Worm (Caenorhabditis elegans): ENCODE results near the gene ent-3.

The ent-3 gene

ce11 chrV:14248654-14249053 lies 12.8 kb upstream of the ent-3 start, which contains the start of gene K02E11.6:
Gene K02E11.6, plus strand, starts transcription at chrV:14248802.
- no peak for TF ChIP-seq blmp-1 (tag; optimal IDR thresholded peaks at IDR 0.05)
- no peak for TF ChIP-seq hlh-1 (tag; optimal IDR thresholded peaks at IDR 0.05)
- TF ChIP-seq unc-39 (tag; optimal IDR thresholded peaks at IDR 0.05) = no peak
- TF ChIP-seq tbx-8 (GFP tag; optimal IDR thresholded peaks at IDR 0.05) = no peak
- TF ChIP-seq mls-2 (tag; optimal IDR thresholded peaks at IDR 0.05) = no peak
- no peak for TF ChIP-seq sptf-1 (tag; optimal IDR thresholded peaks at IDR 0.05)
- TF ChIP-seq lsy-2 (tag; optimal IDR thresholded peaks at IDR 0.05) = no peak
- no peak for TF ChIP-seq bed-3 (GFP tag; optimal IDR thresholded peaks at IDR 0.05)
- no peak for TF ChIP-seq pha-4 (tag; optimal IDR thresholded peaks at IDR 0.05)
- no peak for TF ChIP-seq unc-62 (GFP tag; optimal IDR thresholded peaks at IDR 0.05)
- no peak for TF ChIP-seq nhr-76 (tag; optimal IDR thresholded peaks at IDR 0.05)
- TF ChIP-seq ztf-11 (tag; optimal IDR thresholded peaks at IDR 0.05) = no peak
- TF ChIP-seq elt-1 (tag; optimal IDR thresholded peaks at IDR 0.05; ENCODE audit: borderline replicate concordance, insufficient read depth) = no peak

ce11 chrV:14248025-14248424 lies 12.2 kb upstream of the ent-3 start, which contains the start of gene K02E11.4:
Gene K02E11.4, minus strand, starts transcription at chrV:14248125.
- TF ChIP-seq nhr-76 (tag; optimal IDR thresholded peaks at IDR 0.05) (no peak), elt-3 (tag; optimal IDR thresholded peaks at IDR 0.05) (no peak), hlh-1 (tag; optimal IDR thresholded peaks at IDR 0.05) (no peak), mep-1 (tag; optimal IDR thresholded peaks at IDR 0.05) (no peak), nhr-12 (tag; optimal IDR thresholded peaks at IDR 0.05) (no peak), ceh-39 (tag; optimal IDR thresholded peaks at IDR 0.05) (no peak), nhr-28 (tag; optimal IDR thresholded peaks at IDR 0.05) (no peak), pha-4 (tag; optimal IDR thresholded peaks at IDR 0.05) (no peak), unc-62 (GFP tag; optimal IDR thresholded peaks at IDR 0.05) (no peak), sptf-1 (tag; optimal IDR thresholded peaks at IDR 0.05) (no peak), ztf-11 (tag; optimal IDR thresholded peaks at IDR 0.05) (no peak), unc-39 (tag; optimal IDR thresholded peaks at IDR 0.05) (no peak)

- TF ChIP-seq ceh-83 (GFP tag; optimal IDR thresholded peaks at IDR 0.05) (no peak), elt-3 (tag; optimal IDR thresholded peaks at IDR 0.05) (no peak), lin-32 (GFP tag; optimal IDR thresholded peaks at IDR 0.05) (no peak), mls-2 (tag; optimal IDR thresholded peaks at IDR 0.05) (no peak), mab-5 (tag; optimal IDR thresholded peaks at IDR 0.05) (no peak), ces-1 (GFP tag; optimal IDR thresholded peaks at IDR 0.05) (no peak), ztf-11 (tag; optimal IDR thresholded peaks at IDR 0.05) (no peak), mep-1 (tag; optimal IDR thresholded peaks at IDR 0.05) (no peak), sptf-1 (tag; optimal IDR thresholded peaks at IDR 0.05) (no peak), unc-120 (tag; optimal IDR thresholded peaks at IDR 0.05; ENCODE audit: poor library complexity, severe bottlenecking) (no peak), snpc-4 (tag; optimal IDR thresholded peaks at IDR 0.05) (no peak), ceh-39 (tag; optimal IDR thresholded peaks at IDR 0.05) (no peak), nhr-12 (tag; optimal IDR thresholded peaks at IDR 0.05) (no peak), hlh-1 (tag; optimal IDR thresholded peaks at IDR 0.05) (no peak), nhr-28 (tag; optimal IDR thresholded peaks at IDR 0.05) (no peak), unc-62 (GFP tag; optimal IDR thresholded peaks at IDR 0.05) (no peak), cnd-1 (tag; optimal IDR thresholded peaks at IDR 0.05) (no peak)
Measured at ce11 chrV:14246761-14247160, 10.9 kb upstream of the ent-3 start, which contains the start of gene K02E11.3. Gene K02E11.3, minus strand, starts transcription at chrV:14246861.

DNA sequence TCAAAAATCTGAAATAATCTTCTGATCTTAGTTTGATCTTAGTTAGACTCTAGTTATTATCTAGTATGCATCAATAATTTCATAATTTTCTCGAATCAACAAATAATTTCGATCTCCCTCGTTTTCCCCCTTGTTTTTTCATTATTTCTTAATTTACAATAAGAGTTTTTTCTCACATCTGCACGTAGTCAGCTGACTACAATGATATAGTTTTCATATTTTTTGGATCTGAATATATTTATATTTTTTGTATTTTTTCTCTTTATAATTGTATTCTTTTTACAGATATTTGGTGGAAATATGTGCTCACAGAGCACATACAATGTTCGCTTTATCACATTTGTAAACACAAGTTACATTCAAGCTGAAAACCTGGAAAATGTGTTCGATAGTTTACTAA lies 8.1 kb upstream of the ent-3 start, which contains the start of gene sre-7:
Gene sre-7 (plus strand): TSS at position 301 of the 400 bp plus-strand sequence.
- no peak for TF ChIP-seq ces-1 (GFP tag; optimal IDR thresholded peaks at IDR 0.05)
- no peak for TF ChIP-seq ceh-43 (GFP tag; optimal IDR thresholded peaks at IDR 0.05)
- no peak for TF ChIP-seq sem-2 (GFP tag; optimal IDR thresholded peaks at IDR 0.05)
- no peak for TF ChIP-seq hlh-1 (tag; optimal IDR thresholded peaks at IDR 0.05)
- no peak for TF ChIP-seq mep-1 (tag; optimal IDR thresholded peaks at IDR 0.05)
- no peak for TF ChIP-seq tbx-8 (GFP tag; optimal IDR thresholded peaks at IDR 0.05)
- no peak for TF ChIP-seq elt-3 (tag; optimal IDR thresholded peaks at IDR 0.05)
- TF ChIP-seq M03D4.4 (tag; optimal IDR thresholded peaks at IDR 0.05) = no peak
- no peak for TF ChIP-seq ceh-39 (tag; optimal IDR thresholded peaks at IDR 0.05)
- no peak for TF ChIP-seq mab-5 (tag; optimal IDR thresholded peaks at IDR 0.05)
- no peak for TF ChIP-seq ceh-83 (GFP tag; optimal IDR thresholded peaks at IDR 0.05)
- TF ChIP-seq sptf-1 (tag; optimal IDR thresholded peaks at IDR 0.05) = no peak
- no peak for TF ChIP-seq pha-4 (tag; optimal IDR thresholded peaks at IDR 0.05)
- no peak for TF ChIP-seq nhr-28 (tag; optimal IDR thresholded peaks at IDR 0.05)
- TF ChIP-seq bed-3 (GFP tag; optimal IDR thresholded peaks at IDR 0.05) = no peak
- TF ChIP-seq blmp-1 (tag; optimal IDR thresholded peaks at IDR 0.05) = no peak
- TF ChIP-seq cnd-1 (tag; optimal IDR thresholded peaks at IDR 0.05) = no peak
- TF ChIP-seq snpc-4 (tag; optimal IDR thresholded peaks at IDR 0.05) = no peak

DNA sequence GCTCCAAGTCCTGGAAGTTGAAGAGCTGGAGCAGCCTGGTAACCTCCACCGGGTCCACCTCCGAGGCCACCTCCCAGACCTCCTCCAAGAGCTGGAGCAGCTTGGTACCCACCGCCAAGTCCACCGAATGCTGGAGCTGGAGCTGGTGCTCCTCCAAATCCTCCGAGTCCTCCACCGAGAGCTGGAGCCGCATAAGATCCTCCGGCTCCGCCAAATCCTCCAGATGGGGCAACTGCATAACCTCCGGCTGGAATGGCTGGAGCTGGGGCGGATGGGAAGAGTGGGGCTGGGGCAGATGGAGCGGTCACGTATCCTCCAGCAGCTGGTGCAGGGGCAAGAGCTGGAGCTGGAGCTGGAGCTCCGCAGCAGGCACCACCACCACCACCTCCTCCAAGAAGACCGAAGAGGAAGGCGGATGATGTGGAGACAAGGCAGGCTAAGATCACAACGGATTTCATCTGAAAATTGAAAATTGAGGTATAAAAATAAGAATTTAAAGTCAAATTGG lies 4.9 kb upstream of the ent-3 start, which contains the start of gene K02E11.10:
Gene K02E11.10 (minus strand): TSS at position 458 of the 508 bp plus-strand sequence.
- TF ChIP-seq ceh-83 (GFP tag; optimal IDR thresholded peaks at IDR 0.05) (no peak), nhr-2 (tag; optimal IDR thresholded peaks at IDR 0.05) (no peak), tbx-8 (GFP tag; optimal IDR thresholded peaks at IDR 0.05) (no peak), flh-1 (GFP tag; optimal IDR thresholded peaks at IDR 0.05) (no peak), M03D4.4 (tag; optimal IDR thresholded peaks at IDR 0.05) (no peak), pha-4 (tag; optimal IDR thresholded peaks at IDR 0.05) (no peak), ztf-11 (tag; optimal IDR thresholded peaks at IDR 0.05) (no peak), cnd-1 (tag; optimal IDR thresholded peaks at IDR 0.05) (no peak), mls-2 (tag; optimal IDR thresholded peaks at IDR 0.05) (no peak), nhr-12 (tag; optimal IDR thresholded peaks at IDR 0.05) (no peak), mab-5 (tag; optimal IDR thresholded peaks at IDR 0.05) (no peak), blmp-1 (tag; optimal IDR thresholded peaks at IDR 0.05) (no peak), unc-62 (GFP tag; optimal IDR thresholded peaks at IDR 0.05) (no peak), elt-1 (tag; optimal IDR thresholded peaks at IDR 0.05; ENCODE audit: borderline replicate concordance, insufficient read depth) (no peak), nhr-237 (tag; optimal IDR thresholded peaks at IDR 0.05) (no peak), lin-32 (GFP tag; optimal IDR thresholded peaks at IDR 0.05) (no peak)
